Fruit fly (Drosophila melanogaster) whole organism: ENCODE results near the gene GCS2beta.

Source experiments
- CG8478 ChIP-seq: fragments of >200 bp; optimal IDR thresholded peaks from 2 replicates; lab custom pipeline; 2018; ENCODE audit warnings: inconsistent platforms
- Dll ChIP-seq: fragments of >200 bp; optimal IDR thresholded peaks from 2 replicates; lab custom pipeline; 2017
- EcR ChIP-seq, 2 experiments: fragments of >200 bp; optimal IDR thresholded peaks; 2 replicates each; lab custom pipeline; 2017; ENCODE audit warnings: missing biosample characterization in 2 of 2, missing genetic modification characterization in 2 of 2, missing genetic modification reagents in 2 of 2
- pan ChIP-seq: fragments of >200 bp; optimal IDR thresholded peaks from 2 replicates; lab custom pipeline; 2017
- psq ChIP-seq: fragments of >200 bp; optimal IDR thresholded peaks from 2 replicates; lab custom pipeline; 2017
- usp ChIP-seq: fragments of >200 bp; optimal IDR thresholded peaks from 2 replicates; lab custom pipeline; 2017; ENCODE audit warnings: missing biosample characterization, missing genetic modification characterization, mixed read lengths

GCS2beta gene

DNA sequence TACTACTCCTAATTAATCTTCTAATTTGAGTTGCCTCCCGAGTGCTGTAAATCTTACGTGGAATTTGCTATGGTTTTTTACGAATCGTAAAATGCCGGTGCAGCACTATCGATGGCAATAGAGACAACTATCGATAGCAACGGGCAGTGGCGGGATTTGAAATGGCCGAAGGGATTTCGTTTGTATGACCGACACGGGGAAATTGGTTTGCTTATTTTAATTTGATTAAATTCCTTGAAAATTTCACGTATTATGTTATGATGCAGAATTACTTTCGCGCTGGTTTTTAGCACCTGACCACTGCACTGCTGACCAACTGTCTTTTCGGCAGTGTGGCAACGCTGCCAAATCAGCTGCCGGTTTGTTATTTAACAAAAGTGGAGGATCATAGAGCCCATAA lies at the start of gene GCS2beta, which contains the start of gene CG5131:
TSS of gene GCS2beta (minus strand) at position 134 of the 400 bp plus-strand sequence.
TSS of gene CG5131 (plus strand) at position 328 of the 400 bp plus-strand sequence.
- TF ChIP-seq CG8478 (lab: Kevin White, UChicago): no peak
- no peak for TF ChIP-seq usp (GFP tag; lab: Kevin White, UChicago)
- TF ChIP-seq pan (lab: Kevin White, UChicago): no peak
- TF ChIP-seq psq (lab: Kevin White, UChicago): no peak
- TF ChIP-seq EcR (GFP tag; optimal IDR thresholded peaks at IDR 0.05; lab: Kevin White, UChicago): no peak
- no peak for TF ChIP-seq Dll (lab: Kevin White, UChicago)

- no peak for TF ChIP-seq CG8478 (lab: Kevin White, UChicago)
Measured at dm6 chr2L:17533794-17534193, 49.7 kb upstream of the GCS2beta start.

DNA sequence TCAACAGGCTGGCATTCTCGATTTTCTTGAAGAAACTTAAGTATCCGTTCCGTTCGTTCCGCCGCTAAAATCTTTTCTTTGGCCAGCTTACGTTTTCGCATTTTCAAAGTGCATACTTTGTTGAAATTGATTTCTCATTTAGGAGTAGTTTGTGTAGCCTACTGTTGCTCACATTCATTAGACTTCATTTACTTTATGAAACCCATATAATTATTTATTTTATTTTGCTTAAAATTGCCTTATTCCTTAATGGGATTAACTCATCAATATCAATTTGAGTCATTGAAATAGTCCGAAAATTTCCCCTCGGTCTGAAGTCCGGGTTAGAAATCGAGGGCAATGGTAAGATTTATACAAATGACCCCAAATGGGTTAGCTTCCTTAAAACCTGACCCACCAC lies 48.0 kb upstream of the GCS2beta start, which contains the start of gene CG15145:
TSS of gene CG15145 (minus strand) at position 101 of the 400 bp plus-strand sequence.
- no peak for TF ChIP-seq psq (lab: Kevin White, UChicago)
- no peak for TF ChIP-seq Dll (lab: Kevin White, UChicago)
- no peak for TF ChIP-seq usp (GFP tag; lab: Kevin White, UChicago)
- no peak for TF ChIP-seq pan (lab: Kevin White, UChicago)
- no peak for TF ChIP-seq CG8478 (lab: Kevin White, UChicago)

DNA sequence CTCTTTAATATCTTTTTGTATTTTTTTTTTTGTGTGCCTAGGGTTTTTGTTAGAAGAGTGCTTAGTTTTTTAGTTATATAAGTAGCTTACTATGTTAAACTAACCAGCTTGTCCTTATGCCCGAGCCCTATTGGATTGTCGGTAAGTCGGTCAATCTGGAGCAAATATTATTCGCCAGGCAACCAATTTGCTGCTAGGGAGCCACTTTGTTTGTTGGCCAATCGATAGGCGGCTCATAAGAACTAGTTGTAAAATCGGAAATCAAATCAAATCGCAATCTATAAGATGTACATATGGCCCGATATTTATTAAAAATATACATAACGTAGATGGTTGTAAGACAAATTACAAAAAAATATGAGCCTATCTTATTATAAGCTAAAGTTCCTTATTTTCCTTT lies 44.9 kb upstream of the GCS2beta start, which contains the start of gene CG15144:
TSS of gene CG15144 (minus strand) at position 101 of the 400 bp plus-strand sequence.
- TF ChIP-seq psq (lab: Kevin White, UChicago) (no peak), usp (GFP tag; lab: Kevin White, UChicago) (no peak), EcR (GFP tag; optimal IDR thresholded peaks at IDR 0.05; lab: Kevin White, UChicago) (no peak), pan (lab: Kevin White, UChicago) (no peak), CG8478 (lab: Kevin White, UChicago) (no peak), Dll (lab: Kevin White, UChicago) (no peak)

dm6 chr2L:17524449-17524848 lies 40.3 kb upstream of the GCS2beta start, which contains the start of gene CG15143:
Gene CG15143, minus strand, starts transcription at chr2L:17524549.
- no peak for TF ChIP-seq pan (lab: Kevin White, UChicago)
- no peak for TF ChIP-seq usp (GFP tag; lab: Kevin White, UChicago)
- no peak for TF ChIP-seq CG8478 (lab: Kevin White, UChicago)

DNA sequence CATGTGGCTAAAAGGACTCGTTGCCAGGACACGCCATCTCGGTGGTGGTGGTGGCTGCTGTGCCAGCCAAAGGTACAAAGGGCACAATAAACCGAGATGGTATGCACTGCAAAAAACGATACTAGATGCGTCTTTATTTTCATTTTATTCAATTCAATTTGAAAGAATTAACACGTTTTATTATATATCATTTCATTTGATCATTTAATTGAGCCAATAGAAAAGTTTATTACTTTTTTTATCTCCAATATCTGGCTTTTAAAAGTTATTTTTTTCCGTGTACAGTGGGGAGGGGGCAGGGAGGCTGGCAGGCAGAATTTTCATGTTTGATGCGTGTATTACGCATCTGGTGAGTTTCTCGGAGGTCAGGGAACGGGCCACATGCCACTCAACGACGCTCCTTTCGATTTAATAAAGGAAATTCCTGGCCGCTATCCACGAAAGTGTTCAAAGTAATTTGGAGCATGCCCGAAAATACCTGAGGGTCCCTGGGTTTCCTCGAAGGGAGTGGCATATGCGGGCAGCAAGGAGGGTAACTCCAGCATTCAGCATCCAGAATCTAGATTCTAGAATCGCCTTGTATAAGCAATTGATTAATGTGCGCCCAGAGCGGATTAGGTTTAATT lies 30.1 kb upstream of the GCS2beta start:
- TF ChIP-seq CG8478 (lab: Kevin White, UChicago): no peak
- no peak for TF ChIP-seq pan (lab: Kevin White, UChicago)
- no peak for TF ChIP-seq Dll (lab: Kevin White, UChicago)
- TF ChIP-seq usp (GFP tag; lab: Kevin White, UChicago): no peak
- no peak for TF ChIP-seq EcR (GFP tag; optimal IDR thresholded peaks at IDR 0.05; lab: Kevin White, UChicago)
- TF ChIP-seq psq (lab: Kevin White, UChicago): no peak

DNA sequence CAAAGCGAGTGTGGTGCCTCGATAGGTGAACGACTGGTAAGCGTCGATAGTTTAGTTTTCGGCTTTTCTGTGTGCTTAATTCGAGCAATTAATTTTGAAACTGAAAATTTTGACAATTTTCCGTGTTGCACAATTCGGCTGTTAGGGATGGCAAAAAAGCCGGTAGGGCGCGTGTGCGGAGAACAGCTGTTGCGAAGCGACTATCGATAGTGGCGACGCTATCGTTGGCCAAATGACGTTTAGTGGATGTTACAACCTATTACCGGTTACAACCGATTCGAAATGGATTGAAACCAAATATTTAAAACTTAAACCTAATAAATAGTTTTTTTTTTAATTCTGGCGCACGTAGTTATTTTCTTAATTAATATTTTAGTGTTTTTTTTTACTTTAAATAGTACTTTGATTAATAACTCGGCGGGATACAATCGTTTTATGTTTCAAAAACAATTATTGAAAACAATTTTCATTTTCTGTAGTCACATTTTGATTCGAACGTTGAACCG lies 16.9 kb upstream of the GCS2beta start, which contains the start of the genes mEFTs and Dhc36C:
TSS of gene mEFTs (minus strand) at position 161 of the 506 bp plus-strand sequence.
TSS of gene Dhc36C (plus strand) at position 456 of the 506 bp plus-strand sequence.
- TF ChIP-seq CG8478 (lab: Kevin White, UChicago): no peak
- no peak for TF ChIP-seq pan (lab: Kevin White, UChicago)
- TF ChIP-seq usp (GFP tag; lab: Kevin White, UChicago): no peak
- no peak for TF ChIP-seq psq (lab: Kevin White, UChicago)
- no peak for TF ChIP-seq Dll (lab: Kevin White, UChicago)
- no peak for TF ChIP-seq EcR (GFP tag; optimal IDR thresholded peaks at IDR 0.05; lab: Kevin White, UChicago)

DNA sequence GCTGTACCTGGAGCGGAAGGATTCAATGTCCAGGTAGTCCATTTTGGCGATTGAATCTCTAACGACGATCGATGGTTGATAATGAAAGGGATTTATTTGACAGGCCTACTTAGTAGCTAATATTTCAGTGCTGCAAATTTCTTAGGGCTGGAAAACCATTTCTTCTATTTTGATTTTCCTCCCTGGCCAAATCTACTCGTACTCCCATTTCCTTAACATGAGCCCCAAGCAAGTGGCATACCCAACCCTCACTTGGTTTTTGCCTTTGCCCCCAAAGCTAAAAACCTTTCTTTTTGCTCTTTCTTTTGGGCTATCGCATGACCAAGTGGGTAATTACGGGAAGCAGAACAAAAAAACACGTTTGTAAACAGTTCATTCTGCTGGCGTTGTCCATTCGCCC lies 14.6 kb upstream of the GCS2beta start, which contains the start of gene CG15142:
TSS of gene CG15142 (minus strand) at position 101 of the 400 bp plus-strand sequence.
- TF ChIP-seq CG8478 (lab: Kevin White, UChicago): no peak
- no peak for TF ChIP-seq psq (lab: Kevin White, UChicago)
- TF ChIP-seq EcR (GFP tag; optimal IDR thresholded peaks at IDR 0.05; lab: Kevin White, UChicago): no peak
- no peak for TF ChIP-seq Dll (lab: Kevin White, UChicago)
- TF ChIP-seq pan (lab: Kevin White, UChicago): no peak
- no peak for TF ChIP-seq usp (GFP tag; lab: Kevin White, UChicago)

DNA sequence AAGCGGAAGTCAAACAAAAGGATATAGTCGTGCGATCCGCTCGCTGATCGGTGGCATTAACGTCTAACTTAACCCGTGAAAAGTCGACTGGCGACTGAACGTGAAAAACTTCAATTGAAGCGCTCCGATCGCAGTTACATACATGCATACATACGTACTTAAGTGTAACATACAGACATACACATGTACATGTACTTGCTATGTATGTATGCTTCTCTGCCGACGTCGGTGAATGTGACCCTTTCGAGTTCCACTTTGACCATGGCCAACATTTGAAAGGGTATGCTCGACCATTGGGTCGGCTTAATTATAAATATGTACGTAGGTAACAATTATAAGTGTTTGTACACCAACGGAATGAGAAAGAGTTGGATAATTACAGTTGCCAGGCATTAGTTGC lies 13.0 kb upstream of the GCS2beta start, which contains the start of gene qua:
TSS of gene qua (minus strand) at position 101 of the 400 bp plus-strand sequence.
- TF ChIP-seq Dll (lab: Kevin White, UChicago) (no peak), pan (lab: Kevin White, UChicago) (peak; percentile 47)

dm6 chr2L:17495759-17496158 lies 11.7 kb upstream of the GCS2beta start:
- no peak for TF ChIP-seq pan (lab: Kevin White, UChicago)
- no peak for TF ChIP-seq EcR (GFP tag; optimal IDR thresholded peaks at IDR 0.05; lab: Kevin White, UChicago)
- no peak for TF ChIP-seq usp (GFP tag; lab: Kevin White, UChicago)
- TF ChIP-seq psq (lab: Kevin White, UChicago): no peak
- no peak for TF ChIP-seq CG8478 (lab: Kevin White, UChicago)
- no peak for TF ChIP-seq Dll (lab: Kevin White, UChicago)

DNA sequence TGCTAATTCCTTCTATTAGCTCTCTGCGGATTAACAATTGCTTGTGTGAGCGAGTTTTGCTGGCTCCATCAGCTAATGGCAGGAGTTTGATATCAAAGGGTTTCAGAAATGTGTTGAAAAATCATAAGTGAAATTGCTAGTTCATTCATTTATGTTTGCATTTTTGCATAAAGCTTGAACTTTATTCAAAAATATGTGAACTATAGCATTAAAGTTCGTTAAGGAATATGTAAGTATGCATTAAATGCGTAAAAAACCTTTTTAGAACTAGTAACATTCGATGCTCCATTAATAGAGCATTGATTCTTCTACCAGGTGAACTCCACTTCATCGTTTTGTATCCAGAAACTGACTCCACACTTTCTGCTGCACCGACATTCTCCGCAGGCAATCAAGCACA lies 8.6 kb upstream of the GCS2beta start:
- TF ChIP-seq psq (lab: Kevin White, UChicago) (no peak), usp (GFP tag; lab: Kevin White, UChicago) (no peak), Dll (lab: Kevin White, UChicago) (no peak), CG8478 (lab: Kevin White, UChicago) (no peak), EcR (GFP tag; optimal IDR thresholded peaks at IDR 0.05; lab: Kevin White, UChicago) (no peak), pan (lab: Kevin White, UChicago) (no peak)
